Fruit fly (Drosophila melanogaster) whole organism, adult: ENCODE measurements around the gene Csk.

Experiments used
- CG33017 ChIP-seq: fragments of 200-800 bp; sonication (Bioruptor generic); optimal IDR thresholded peaks from 2 replicates; lab custom pipeline; 2018; ENCODE audit warnings: missing biosample characterization, mild to moderate bottlenecking, missing genetic modification characterization, moderate library complexity
- CG7101 ChIP-seq: fragments of 200-800 bp; sonication (Bioruptor generic); optimal IDR thresholded peaks from 2 replicates; lab custom pipeline; 2018; ENCODE audit warnings: missing biosample characterization, mild to moderate bottlenecking, missing genetic modification characterization, moderate library complexity
- Clk ChIP-seq: fragments of 200-800 bp; sonication (Bioruptor generic); optimal IDR thresholded peaks from 2 replicates; lab custom pipeline; 2017; ENCODE audit warnings: missing biosample characterization, missing genetic modification characterization
- Crg-1 ChIP-seq: fragments of 200-800 bp; sonication (Bioruptor generic); optimal IDR thresholded peaks from 2 replicates; lab custom pipeline; 2016; ENCODE audit warnings: missing biosample characterization, missing genetic modification characterization
- cic ChIP-seq: fragments of 200-800 bp; sonication (Bioruptor generic); optimal IDR thresholded peaks from 2 replicates; lab custom pipeline; 2017; ENCODE audit warnings: missing biosample characterization, mild to moderate bottlenecking, missing genetic modification characterization, moderate library complexity
- pad ChIP-seq: fragments of 200-800 bp; sonication (Bioruptor generic); optimal IDR thresholded peaks from 3 replicates; lab custom pipeline; 2017; ENCODE audit warnings: missing biosample characterization, missing genetic modification characterization, mild to moderate bottlenecking, moderate library complexity, missing genetic modification reagents
- tj ChIP-seq: fragments of 200-800 bp; sonication (Bioruptor generic); optimal IDR thresholded peaks from 3 replicates; lab custom pipeline; 2017; ENCODE audit warnings: missing biosample characterization, mild to moderate bottlenecking, missing genetic modification characterization, moderate library complexity
- toe ChIP-seq: fragments of 200-800 bp; sonication (Bioruptor generic); optimal IDR thresholded peaks from 2 replicates; lab custom pipeline; 2016; ENCODE audit warnings: missing biosample characterization, missing genetic modification characterization

- TF ChIP-seq cic (GFP tag; lab: Kevin White, UChicago) (peak; percentile 86), Crg-1 (GFP tag; lab: Kevin White, UChicago) (no peak), pad (GFP tag; lab: Kevin White, UChicago) (peak; percentile 96), CG7101 (tag; lab: Kevin White, UChicago) (no peak), tj (GFP tag; lab: Kevin White, UChicago) (no peak), CG33017 (tag; lab: Kevin White, UChicago) (peak; percentile 42), toe (GFP tag; lab: Kevin White, UChicago) (no peak), Clk (GFP tag; lab: Kevin White, UChicago) (no peak)
These were observed 39.4 kb upstream of the Csk start, which contains the start of gene CG6908 for dm6 chr3R:11689900-11690299.
